Fruit fly (Drosophila melanogaster) whole organism, embryonic: ENCODE measurements around the gene CG14642.
A peak's percentile ranks its signal among the peaks of the same experiment; 100 is the strongest.

ENCODE experiments used
- Atf-2 ChIP-seq: fragments of 200-800 bp; sonication (Bioruptor generic); optimal IDR thresholded peaks from 2 replicates; lab custom pipeline; 2016; ENCODE audit warnings: missing biosample characterization, missing genetic modification characterization
- BtbVII ChIP-seq: fragments of 200-800 bp; sonication (Bioruptor generic); optimal IDR thresholded peaks from 3 replicates; lab custom pipeline; 2017; ENCODE audit warnings: missing biosample characterization, mild to moderate bottlenecking, missing genetic modification characterization
- CG10654 ChIP-seq: fragments of 200-800 bp; sonication (Bioruptor generic); optimal IDR thresholded peaks from 2 replicates; lab custom pipeline; 2016; ENCODE audit warnings: missing biosample characterization, missing genetic modification characterization
- CG10959 ChIP-seq: fragments of 200-800 bp; sonication (Bioruptor generic); IDR thresholded peaks from 2 replicates; pipeline ENCODE4 v1.3.6; 2022; ENCODE audit warnings: missing biosample characterization, missing genetic modification characterization
- CG11723 ChIP-seq: fragments of 200-800 bp; sonication (Bioruptor generic); optimal IDR thresholded peaks from 2 replicates; lab custom pipeline; 2017; ENCODE audit warnings: missing biosample characterization, mild to moderate bottlenecking, missing genetic modification characterization
- CG12219 ChIP-seq: fragments of 200-800 bp; sonication (Bioruptor generic); optimal IDR thresholded peaks from 3 replicates; lab custom pipeline; 2018; ENCODE audit warnings: missing biosample characterization, mild to moderate bottlenecking, missing genetic modification characterization
- CG12236 ChIP-seq: fragments of 200-800 bp; sonication (Bioruptor generic); optimal IDR thresholded peaks from 2 replicates; lab custom pipeline; 2016; ENCODE audit warnings: missing biosample characterization, missing genetic modification characterization
- CG13287 ChIP-seq: fragments of 200-800 bp; sonication (Bioruptor generic); IDR thresholded peaks from 2 replicates; pipeline ENCODE4 v1.3.6; 2022; ENCODE audit warnings: missing biosample characterization, missing genetic modification characterization; ENCODE audit not compliant: partially characterized antibody
- CG14965 ChIP-seq: fragments of 200-800 bp; sonication (Bioruptor generic); optimal IDR thresholded peaks from 2 replicates; lab custom pipeline; 2016; ENCODE audit warnings: missing biosample characterization, missing genetic modification characterization, borderline replicate concordance
- CG15479 ChIP-seq: fragments of 200-800 bp; sonication (Bioruptor generic); optimal IDR thresholded peaks from 3 replicates; lab custom pipeline; 2019; ENCODE audit warnings: missing biosample characterization, mild to moderate bottlenecking, missing genetic modification characterization, moderate library complexity
- CG17361 ChIP-seq: fragments of 200-800 bp; sonication (Bioruptor generic); IDR thresholded peaks from 3 replicates; pipeline ENCODE4 v1.3.6; 2022; ENCODE audit warnings: missing biosample characterization, missing genetic modification characterization
- CG17802 ChIP-seq: fragments of 200-800 bp; sonication (Bioruptor generic); optimal IDR thresholded peaks from 2 replicates; lab custom pipeline; 2018; ENCODE audit warnings: missing biosample characterization, mild to moderate bottlenecking, missing genetic modification characterization, moderate library complexity
- CG17829 ChIP-seq: fragments of 200-800 bp; optimal IDR thresholded peaks from 2 replicates; lab custom pipeline; 2019; ENCODE audit warnings: missing biosample characterization, mild to moderate bottlenecking, missing genetic modification characterization, moderate library complexity
- CG2199 ChIP-seq: fragments of 200-800 bp; sonication (Bioruptor generic); IDR thresholded peaks from 3 replicates; pipeline ENCODE4 v1.3.6; 2022; ENCODE audit warnings: missing biosample characterization, missing genetic modification characterization
- CG32532 ChIP-seq: fragments of 200-800 bp; sonication (Bioruptor generic); IDR thresholded peaks from 2 replicates; pipeline ENCODE4 v1.3.6; 2022; ENCODE audit warnings: missing biosample characterization, missing genetic modification characterization
- CG3838 ChIP-seq: fragments of 200-800 bp; sonication (Bioruptor generic); optimal IDR thresholded peaks from 3 replicates; lab custom pipeline; 2016; ENCODE audit warnings: missing biosample characterization, missing genetic modification characterization
- CG6254 ChIP-seq: fragments of 200-800 bp; sonication (Bioruptor generic); optimal IDR thresholded peaks from 3 replicates; lab custom pipeline; 2017; ENCODE audit warnings: mild to moderate bottlenecking, missing biosample characterization, missing genetic modification reagents, missing genetic modification characterization
- CG7556 ChIP-seq: fragments of 200-800 bp; sonication (Bioruptor generic); optimal IDR thresholded peaks from 2 replicates; lab custom pipeline; 2017; ENCODE audit warnings: missing biosample characterization, mild to moderate bottlenecking, missing genetic modification characterization
- CG9876 ChIP-seq: fragments of 200-800 bp; sonication (Bioruptor generic); optimal IDR thresholded peaks from 2 replicates; lab custom pipeline; 2016; ENCODE audit warnings: missing biosample characterization, missing genetic modification characterization
- D19A ChIP-seq: fragments of 200-800 bp; optimal IDR thresholded peaks from 3 replicates; lab custom pipeline; 2019; ENCODE audit warnings: missing biosample characterization, mild to moderate bottlenecking, missing genetic modification characterization, moderate library complexity
- Drgx ChIP-seq: fragments of 200-800 bp; sonication (Bioruptor generic); IDR thresholded peaks from 2 replicates; pipeline ENCODE4 v1.3.6; 2022; ENCODE audit warnings: missing biosample characterization, missing genetic modification characterization
- Ets97D ChIP-seq: fragments of 200-800 bp; sonication (Bioruptor generic); optimal IDR thresholded peaks from 3 replicates; lab custom pipeline; 2016; ENCODE audit warnings: missing biosample characterization, missing genetic modification characterization
- H15 ChIP-seq: fragments of 200-800 bp; sonication (Bioruptor generic); IDR thresholded peaks from 3 replicates; pipeline ENCODE4 v1.3.6; 2022; ENCODE audit warnings: missing biosample characterization, missing genetic modification characterization
- Hmr ChIP-seq: fragments of 200-800 bp; sonication (Bioruptor generic); optimal IDR thresholded peaks from 3 replicates; lab custom pipeline; 2017; ENCODE audit warnings: mild to moderate bottlenecking, missing biosample characterization, missing genetic modification reagents, missing genetic modification characterization
- Kr ChIP-seq: fragments of 200-800 bp; sonication (Bioruptor generic); optimal IDR thresholded peaks from 2 replicates; lab custom pipeline; 2017; ENCODE audit warnings: missing biosample characterization, mild to moderate bottlenecking, missing genetic modification characterization
- MESR4 ChIP-seq: fragments of 200-800 bp; sonication (Bioruptor generic); optimal IDR thresholded peaks from 2 replicates; lab custom pipeline; 2018; ENCODE audit warnings: missing biosample characterization, mild to moderate bottlenecking, missing genetic modification characterization, moderate library complexity
- MTF-1 ChIP-seq: fragments of 200-800 bp; sonication (Bioruptor generic); optimal IDR thresholded peaks from 2 replicates; lab custom pipeline; 2018; ENCODE audit warnings: missing biosample characterization, mild to moderate bottlenecking, missing genetic modification characterization, borderline replicate concordance
- Med ChIP-seq: fragments of 200-800 bp; sonication (Bioruptor generic); peaks from one replicate; lab custom pipeline; 2016; ENCODE audit warnings: missing biosample characterization, missing genetic modification characterization, mild to moderate bottlenecking, inconsistent platforms, moderate library complexity
- NfI ChIP-seq: fragments of 200-800 bp; sonication (Bioruptor generic); optimal IDR thresholded peaks from 3 replicates; lab custom pipeline; 2018; ENCODE audit warnings: missing biosample characterization, mild to moderate bottlenecking, missing genetic modification characterization, moderate library complexity
- Poxn ChIP-seq: fragments of 200-800 bp; sonication (Bioruptor generic); IDR thresholded peaks from 2 replicates; pipeline ENCODE4 v1.3.6; 2022; ENCODE audit warnings: missing biosample characterization, missing genetic modification characterization
- Ravus ChIP-seq: fragments of 200-800 bp; sonication (Bioruptor generic); IDR thresholded peaks from 2 replicates; pipeline ENCODE4 v1.3.6; 2022; ENCODE audit warnings: missing biosample characterization, missing genetic modification characterization
- Rfx ChIP-seq: fragments of 200-800 bp; sonication (Bioruptor generic); IDR thresholded peaks from 2 replicates; pipeline ENCODE4 v1.3.6; 2022; ENCODE audit warnings: missing biosample characterization, missing genetic modification characterization
- Rx ChIP-seq: fragments of 200-800 bp; sonication (Bioruptor generic); IDR thresholded peaks from 2 replicates; pipeline ENCODE4 v1.3.6; 2022; ENCODE audit warnings: missing biosample characterization, missing genetic modification characterization
- Scr ChIP-seq: fragments of 200-800 bp; sonication (Bioruptor generic); IDR thresholded peaks from 2 replicates; pipeline ENCODE4 v1.3.6; 2022; ENCODE audit warnings: missing biosample characterization, missing genetic modification characterization; ENCODE audit not compliant: partially characterized antibody
- Sox102F ChIP-seq: fragments of 200-800 bp; sonication (Bioruptor generic); optimal IDR thresholded peaks from 2 replicates; lab custom pipeline; 2018; ENCODE audit warnings: missing biosample characterization, mild to moderate bottlenecking, missing genetic modification characterization, moderate library complexity
- Sry-β ChIP-seq: fragments of 200-800 bp; sonication (Bioruptor generic); optimal IDR thresholded peaks from 2 replicates; lab custom pipeline; 2018; ENCODE audit warnings: missing biosample characterization, mild to moderate bottlenecking, missing genetic modification characterization, moderate library complexity
- Stat92E ChIP-seq, 3 experiments: fragments of >200 bp in 2 of 3; fragments of 200-800 bp in 1 of 3; sonication (Bioruptor generic) in 1 of 3; optimal IDR thresholded peaks; 2 replicates each; lab custom pipeline; 2017 to 2019; ENCODE audit warnings: missing biosample characterization in 3 of 3, missing genetic modification characterization in 3 of 3, mild to moderate bottlenecking in 1 of 3, moderate library complexity in 1 of 3
- bowl ChIP-seq: fragments of 200-800 bp; sonication (Bioruptor generic); IDR thresholded peaks from 2 replicates; pipeline ENCODE4 v1.3.6; 2022; ENCODE audit warnings: missing biosample characterization, missing genetic modification characterization
- br ChIP-seq: fragments of >200 bp; optimal IDR thresholded peaks from 2 replicates; lab custom pipeline; 2017
- cas ChIP-seq: fragments of 200-800 bp; sonication (Bioruptor generic); IDR thresholded peaks from 2 replicates; pipeline ENCODE4 v1.3.6; 2022; ENCODE audit warnings: missing biosample characterization, missing genetic modification characterization
- crol ChIP-seq: fragments of 200-800 bp; sonication (Bioruptor generic); IDR thresholded peaks from 2 replicates; pipeline ENCODE4 v1.3.6; 2022; ENCODE audit warnings: missing biosample characterization, missing genetic modification characterization
- da ChIP-seq: fragments of 200-800 bp; sonication (Bioruptor generic); optimal IDR thresholded peaks from 2 replicates; lab custom pipeline; 2016; ENCODE audit warnings: missing biosample characterization, missing genetic modification characterization
- disco-r ChIP-seq: fragments of 200-800 bp; sonication (Bioruptor generic); optimal IDR thresholded peaks from 2 replicates; lab custom pipeline; 2016; ENCODE audit warnings: missing biosample characterization, missing genetic modification characterization
- dmrt11E ChIP-seq: fragments of 200-800 bp; sonication (Bioruptor generic); optimal IDR thresholded peaks from 3 replicates; lab custom pipeline; 2018; ENCODE audit warnings: missing biosample characterization, mild to moderate bottlenecking, missing genetic modification characterization, moderate library complexity
- eve ChIP-seq, 2 experiments: fragments of >200 bp; optimal IDR thresholded peaks; 2 replicates each; lab custom pipeline; 2017; ENCODE audit warnings: missing biosample characterization in 2 of 2, missing genetic modification characterization in 2 of 2
- luna ChIP-seq: fragments of 200-800 bp; sonication (Bioruptor generic); optimal IDR thresholded peaks from 2 replicates; lab custom pipeline; 2016; ENCODE audit warnings: missing biosample characterization, missing genetic modification characterization
- pum ChIP-seq: fragments of 200-800 bp; sonication (Bioruptor generic); optimal IDR thresholded peaks from 2 replicates; lab custom pipeline; 2016; ENCODE audit warnings: missing biosample characterization, missing genetic modification characterization
- pzg ChIP-seq: fragments of 200-800 bp; sonication (Bioruptor generic); optimal IDR thresholded peaks from 3 replicates; lab custom pipeline; 2018; ENCODE audit warnings: missing biosample characterization, mild to moderate bottlenecking, missing genetic modification characterization, moderate library complexity
- tll ChIP-seq, 2 experiments: fragments of 200-800 bp in 1 of 2; fragments of >200 bp in 1 of 2; sonication (Bioruptor generic) in 1 of 2; optimal IDR thresholded peaks; 2 replicates each; lab custom pipeline; 2017 to 2019; ENCODE audit warnings: missing biosample characterization in 2 of 2, missing genetic modification characterization in 2 of 2, mild to moderate bottlenecking in 1 of 2, moderate library complexity in 1 of 2
- zen ChIP-seq: fragments of 200-800 bp; sonication (Bioruptor generic); optimal IDR thresholded peaks from 3 replicates; lab custom pipeline; 2018; ENCODE audit warnings: missing biosample characterization, mild to moderate bottlenecking, missing genetic modification characterization, moderate library complexity

CG14642 gene

DNA sequence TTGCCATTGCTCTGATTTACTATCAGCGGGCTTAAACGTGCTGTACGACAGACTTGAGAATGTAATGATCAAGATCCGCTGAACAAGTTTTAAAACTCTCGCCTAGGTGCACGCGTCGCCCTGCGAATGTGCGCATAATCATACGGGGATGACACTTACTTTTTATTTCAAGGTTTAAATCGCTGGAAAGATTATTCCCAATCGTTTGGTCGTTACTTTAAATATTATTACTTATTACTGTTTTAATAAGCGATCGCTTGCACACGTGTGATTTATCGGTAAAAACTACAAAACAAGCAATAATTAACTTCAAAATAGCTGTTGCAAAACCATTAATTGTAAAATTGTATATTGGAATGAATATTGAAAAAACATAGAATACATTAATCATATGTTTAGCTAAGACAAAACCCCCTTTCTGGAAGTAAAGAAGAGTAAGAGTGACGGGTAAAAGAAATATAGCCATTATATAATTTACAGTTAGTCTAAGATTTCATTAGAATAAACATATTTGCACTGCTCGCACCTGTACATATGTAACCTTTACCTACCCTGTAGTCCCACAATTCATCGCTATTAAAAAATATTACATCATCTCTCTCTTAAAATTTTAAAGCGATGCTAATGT is 13.3 kb downstream of the CG14642 start, which contains the start of gene DhpD (continued):
- TF ChIP-seq Atf-2 (GFP tag; lab: Kevin White, UChicago) = no peak
- no peak for TF ChIP-seq CG15479 (GFP tag; lab: Kevin White, UChicago)
- TF ChIP-seq BtbVII = peak; percentile 64
- TF ChIP-seq bowl (GFP tag; lab: Robert Waterston, UW) = no peak
- TF ChIP-seq CG17829 (tag; lab: Kevin White, UChicago) = peak; percentile 69
- peak; percentile 43 for TF ChIP-seq CG7556 (GFP tag; lab: Kevin White, UChicago)
- peak; percentile 71 for TF ChIP-seq Drgx (GFP tag; lab: Robert Waterston, UW)
- TF ChIP-seq CG10959 (GFP tag; lab: Robert Waterston, UW) = peak; percentile 26; the same call in 1 of the 2 replicates
- no peak for TF ChIP-seq Poxn (GFP tag; lab: Robert Waterston, UW)
- TF ChIP-seq pum (GFP tag; lab: Kevin White, UChicago) = peak; percentile 36
- TF ChIP-seq CG3838 (GFP tag; lab: Kevin White, UChicago) = no peak
- TF ChIP-seq Ravus = no peak
- peak; percentile 73 for TF ChIP-seq Hmr (GFP tag; lab: Kevin White, UChicago)
- no peak for TF ChIP-seq CG12236 (GFP tag; lab: Kevin White, UChicago)
- TF ChIP-seq pzg = peak; percentile 37
- TF ChIP-seq crol (GFP tag; lab: Robert Waterston, UW) = no peak
- no peak for TF ChIP-seq dmrt11E (tag; lab: Kevin White, UChicago)
- no peak for TF ChIP-seq CG14965 (GFP tag; lab: Kevin White, UChicago)
- TF ChIP-seq Ets97D (GFP tag; lab: Kevin White, UChicago) = peak; percentile 54
- no peak for TF ChIP-seq Sox102F (GFP tag; lab: Kevin White, UChicago)
- peak; percentile 71 for TF ChIP-seq cas (GFP tag; lab: Robert Waterston, UW)
- TF ChIP-seq CG17361 = peak; percentile 78
- peak; percentile 11 for TF ChIP-seq CG9876
- TF ChIP-seq CG10654 (GFP tag; lab: Kevin White, UChicago) = peak; percentile 45
- TF ChIP-seq CG12219 (GFP tag; lab: Kevin White, UChicago) = peak; percentile 58
- TF ChIP-seq Med (GFP tag; lab: Kevin White, UChicago) = peak; percentile 93
- no peak for TF ChIP-seq disco-r (GFP tag; lab: Kevin White, UChicago)
- peak; percentile 87 for TF ChIP-seq CG32532 (GFP tag; lab: Robert Waterston, UW)
- TF ChIP-seq Sry-β (GFP tag; lab: Kevin White, UChicago) = no peak
- peak; percentile 68 for TF ChIP-seq CG13287 (GFP tag; lab: Robert Waterston, UW)
- TF ChIP-seq da (GFP tag; lab: Kevin White, UChicago) = no peak
- TF ChIP-seq CG11723 (GFP tag; lab: Kevin White, UChicago) = peak; percentile 16
- peak; percentile 1 for TF ChIP-seq CG17802 (tag; lab: Kevin White, UChicago)
- TF ChIP-seq zen = peak; percentile 66
- no peak for TF ChIP-seq tll (GFP tag; optimal IDR thresholded peaks at IDR 0.05; lab: Kevin White, UChicago)
- TF ChIP-seq Stat92E (GFP tag; optimal IDR thresholded peaks at IDR 0.05; lab: Kevin White, UChicago) = no peak
- TF ChIP-seq CG2199 = peak; percentile 24; the same call in 1 of the 3 replicates
- TF ChIP-seq NfI = peak; percentile 71
- no peak for TF ChIP-seq eve (GFP tag; optimal IDR thresholded peaks at IDR 0.05; lab: Kevin White, UChicago)
- TF ChIP-seq luna = no peak
- TF ChIP-seq MESR4 (GFP tag; lab: Kevin White, UChicago) = peak; percentile 2
- peak; percentile 92 for TF ChIP-seq Rfx
- no peak for TF ChIP-seq br
- TF ChIP-seq Scr (GFP tag; lab: Robert Waterston, UW) = peak; percentile 74
- TF ChIP-seq Kr (GFP tag; lab: Kevin White, UChicago) = no peak
- TF ChIP-seq MTF-1 (GFP tag; lab: Kevin White, UChicago) = no peak
- peak; percentile 53 for TF ChIP-seq CG6254 (GFP tag; lab: Kevin White, UChicago)
- TF ChIP-seq D19A (tag; lab: Kevin White, UChicago) = peak; percentile 70
- peak; percentile 66; the same call in 1 of the 3 replicates for TF ChIP-seq H15 (GFP tag; lab: Robert Waterston, UW)
- peak; percentile 74 for TF ChIP-seq Rx (GFP tag; lab: Robert Waterston, UW)
